Worm (Caenorhabditis elegans): ENCODE measurements around the gene F10D7.11.

Gene F10D7.11

DNA sequence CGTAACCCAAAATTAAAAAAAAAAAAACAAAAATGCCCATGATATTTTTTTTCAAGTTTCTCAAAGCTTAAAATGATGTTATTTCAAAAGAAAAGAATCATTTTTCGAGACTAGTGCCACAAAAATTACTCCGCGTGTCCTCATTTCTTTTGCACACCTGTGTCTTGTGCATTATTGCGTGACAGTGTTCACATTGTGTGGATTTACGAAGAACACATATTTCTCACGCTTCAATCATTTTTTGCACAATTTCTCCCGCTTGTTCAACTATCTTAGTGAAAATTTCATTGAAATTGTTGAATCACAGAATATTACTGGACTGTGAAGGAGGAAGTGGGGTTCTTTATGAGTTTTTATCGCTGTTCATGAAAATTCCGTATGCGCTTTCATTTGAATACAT, 46.2 kb downstream of the F10D7.11 start:
- TF ChIP-seq unc-62 (GFP tag; optimal IDR thresholded peaks at IDR 0.05): no peak
- TF ChIP-seq R02D3.7 (tag; optimal IDR thresholded peaks at IDR 0.05): peak; percentile 63

DNA sequence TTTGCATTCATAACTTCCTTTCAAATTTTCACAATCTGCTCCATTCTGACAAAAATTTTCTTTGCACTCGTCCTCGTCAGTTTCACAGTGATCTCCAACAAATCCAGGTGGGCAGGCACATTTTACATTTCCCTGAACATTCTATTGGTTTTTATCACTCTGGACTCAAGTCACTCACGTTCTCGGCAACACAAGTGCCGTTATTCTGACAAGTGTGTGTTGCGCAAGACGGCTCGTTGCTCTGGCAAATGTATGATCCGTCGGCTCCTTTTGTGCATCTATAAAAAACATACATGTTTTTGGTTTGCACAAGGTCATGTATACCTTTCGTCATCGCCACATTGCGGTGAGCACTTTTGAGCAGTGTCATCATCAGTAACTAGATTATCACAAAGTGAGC, 50.0 kb downstream of the F10D7.11 start:
- TF ChIP-seq R02D3.7 (tag; optimal IDR thresholded peaks at IDR 0.05) (no peak), mbf-1 (tag; optimal IDR thresholded peaks at IDR 0.05) (no peak)

DNA sequence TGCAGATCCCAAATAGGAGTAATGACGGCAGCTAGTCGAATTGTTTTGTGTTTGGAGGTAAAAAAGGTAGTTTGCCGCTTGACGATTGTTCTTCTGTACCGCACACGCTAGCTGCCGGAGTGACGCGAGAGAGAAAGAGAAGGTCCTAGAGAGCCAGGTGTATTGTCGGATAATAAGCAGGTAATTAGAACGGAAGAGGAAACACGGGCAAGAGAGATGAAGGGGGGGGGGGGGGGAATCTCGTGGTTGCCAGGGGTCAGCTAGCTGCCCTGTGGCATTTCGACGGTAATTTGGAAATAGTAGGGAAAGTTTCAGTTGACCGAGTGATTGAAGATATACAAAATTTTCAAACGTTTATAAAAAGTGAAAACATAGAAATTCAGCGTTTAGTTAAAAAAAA, 51.2 kb downstream of the F10D7.11 start, which contains the start of gene crb-1:
crb-1 (minus strand) TSS at position 147 of the 400 bp plus-strand sequence.
- no peak for TF ChIP-seq ztf-11 (tag; optimal IDR thresholded peaks at IDR 0.05)
